Worm (Caenorhabditis elegans) whole organism, late embryonic: ENCODE measurements around the gene cpr-1.

Experiments used
- K02D7.2 ChIP-seq: sonication (generic microtip); optimal IDR thresholded peaks from 2 replicates; lab custom pipeline; 2017; ENCODE audit warnings: mild to moderate bottlenecking, missing genetic modification characterization, missing compliant biosample characterization
- ahr-1 ChIP-seq: sonication (generic microtip); optimal IDR thresholded peaks from 2 replicates; lab custom pipeline; 2016; ENCODE audit warnings: missing genetic modification characterization, missing compliant biosample characterization
- ama-1 ChIP-seq: fragments of 150-350 bp; optimal IDR thresholded peaks from 2 replicates; lab custom pipeline; 2014
- ceh-18 ChIP-seq: sonication (generic microtip); optimal IDR thresholded peaks from 2 replicates; lab custom pipeline; 2016; ENCODE audit warnings: missing genetic modification characterization, missing compliant biosample characterization
- ceh-2 ChIP-seq: sonication (generic microtip); optimal IDR thresholded peaks from 2 replicates; lab custom pipeline; 2016; ENCODE audit warnings: missing genotype, missing genetic modification characterization, missing compliant biosample characterization
- ceh-22 ChIP-seq: sonication (generic microtip); optimal IDR thresholded peaks from 2 replicates; lab custom pipeline; 2017; ENCODE audit warnings: missing biosample characterization, missing genetic modification characterization
- ceh-30 ChIP-seq: fragments of 150-350 bp; optimal IDR thresholded peaks from 2 replicates; lab custom pipeline; 2014; ENCODE audit warnings: missing biosample characterization, missing genetic modification characterization
- ceh-31 ChIP-seq: sonication (generic microtip); optimal IDR thresholded peaks from 2 replicates; lab custom pipeline; 2016; ENCODE audit warnings: missing genetic modification characterization, missing compliant biosample characterization
- ceh-48 ChIP-seq: sonication (generic microtip); optimal IDR thresholded peaks from 2 replicates; lab custom pipeline; 2016; ENCODE audit warnings: missing genetic modification characterization, inconsistent platforms, missing compliant biosample characterization
- ceh-9 ChIP-seq: sonication (generic microtip); optimal IDR thresholded peaks from 2 replicates; lab custom pipeline; 2016; ENCODE audit warnings: mild to moderate bottlenecking, missing genetic modification characterization, inconsistent platforms, missing compliant biosample characterization
- che-1 ChIP-seq: sonication (generic microtip); optimal IDR thresholded peaks from 2 replicates; lab custom pipeline; 2016; ENCODE audit warnings: mild to moderate bottlenecking, missing genetic modification characterization, missing compliant biosample characterization
- dve-1 ChIP-seq: sonication (generic microtip); optimal IDR thresholded peaks from 2 replicates; lab custom pipeline; 2017; ENCODE audit warnings: antibody characterized with exemption, mild to moderate bottlenecking, missing genetic modification characterization, missing compliant biosample characterization
- elt-2 ChIP-seq: sonication (generic microtip); optimal IDR thresholded peaks from 2 replicates; lab custom pipeline; 2016; ENCODE audit warnings: missing genetic modification reagents, missing genetic modification characterization, missing compliant biosample characterization
- eyg-1 ChIP-seq: sonication (generic microtip); optimal IDR thresholded peaks from 2 replicates; lab custom pipeline; 2016; ENCODE audit warnings: missing genotype, missing genetic modification characterization, missing compliant biosample characterization
- fax-1 ChIP-seq: sonication (generic microtip); optimal IDR thresholded peaks from 2 replicates; lab custom pipeline; 2016; ENCODE audit warnings: missing genotype, missing genetic modification characterization, missing compliant biosample characterization
- fkh-6 ChIP-seq: sonication (generic microtip); optimal IDR thresholded peaks from 2 replicates; lab custom pipeline; 2016; ENCODE audit warnings: missing genetic modification characterization, missing compliant biosample characterization
- gmeb-2 ChIP-seq: sonication (generic microtip); optimal IDR thresholded peaks from 2 replicates; lab custom pipeline; 2016; ENCODE audit warnings: missing genetic modification characterization, inconsistent platforms, missing compliant biosample characterization
- hlh-13 ChIP-seq: fragments of 200-800 bp; sonication (Bioruptor generic); optimal IDR thresholded peaks from 2 replicates; lab custom pipeline; 2018; ENCODE audit warnings: mild to moderate bottlenecking, missing genetic modification characterization, missing compliant biosample characterization
- hlh-15 ChIP-seq: sonication (generic microtip); optimal IDR thresholded peaks from 2 replicates; lab custom pipeline; 2016; ENCODE audit warnings: missing genetic modification characterization, missing compliant biosample characterization
- lim-6 ChIP-seq: sonication (generic microtip); optimal IDR thresholded peaks from 2 replicates; lab custom pipeline; 2016; ENCODE audit warnings: missing genetic modification characterization, missing compliant biosample characterization
- mec-3 ChIP-seq: sonication (generic microtip); optimal IDR thresholded peaks from 2 replicates; lab custom pipeline; 2016; ENCODE audit warnings: borderline replicate concordance, missing genetic modification characterization, missing compliant biosample characterization
- nfya-1 ChIP-seq: sonication (generic microtip); optimal IDR thresholded peaks from 2 replicates; lab custom pipeline; 2017; ENCODE audit warnings: missing genetic modification characterization, mild to moderate bottlenecking, missing compliant biosample characterization, antibody characterized with exemption, moderate library complexity
- nhr-232 ChIP-seq: sonication (generic microtip); optimal IDR thresholded peaks from 2 replicates; lab custom pipeline; 2016; ENCODE audit warnings: missing genetic modification characterization, missing compliant biosample characterization
- npax-4 ChIP-seq: sonication (generic microtip); optimal IDR thresholded peaks from 2 replicates; lab custom pipeline; 2016; ENCODE audit warnings: missing genetic modification characterization, missing compliant biosample characterization
- odd-2 ChIP-seq: sonication (generic microtip); optimal IDR thresholded peaks from 2 replicates; lab custom pipeline; 2017; ENCODE audit warnings: antibody characterized with exemption, mild to moderate bottlenecking, missing genetic modification characterization, missing compliant biosample characterization
- pag-3 ChIP-seq: sonication (generic microtip); optimal IDR thresholded peaks from 2 replicates; lab custom pipeline; 2016; ENCODE audit warnings: missing compliant biosample characterization, missing genetic modification characterization, borderline replicate concordance
- pax-1 ChIP-seq: fragments of 150-350 bp; optimal IDR thresholded peaks from 2 replicates; lab custom pipeline; 2014; ENCODE audit warnings: missing biosample characterization, missing genetic modification characterization
- pha-4 ChIP-seq: fragments of 150-350 bp; optimal IDR thresholded peaks from 2 replicates; lab custom pipeline; 2018; ENCODE audit warnings: missing biosample characterization, missing genetic modification reagents, missing genetic modification characterization
- pqm-1 ChIP-seq: sonication (generic microtip); optimal IDR thresholded peaks from 2 replicates; lab custom pipeline; 2016; ENCODE audit warnings: missing genetic modification characterization, missing compliant biosample characterization
- syd-9 ChIP-seq: sonication (generic microtip); optimal IDR thresholded peaks from 2 replicates; lab custom pipeline; 2016; ENCODE audit warnings: mild to moderate bottlenecking, missing genetic modification characterization, moderate library complexity, missing compliant biosample characterization
- tbx-2 ChIP-seq: sonication (generic microtip); optimal IDR thresholded peaks from 2 replicates; lab custom pipeline; 2016; ENCODE audit warnings: missing genetic modification characterization, missing compliant biosample characterization
- tbx-7 ChIP-seq: sonication (generic microtip); optimal IDR thresholded peaks from 2 replicates; lab custom pipeline; 2016; ENCODE audit warnings: missing genotype, missing genetic modification characterization, missing compliant biosample characterization
- zip-5 ChIP-seq: sonication (generic microtip); optimal IDR thresholded peaks from 2 replicates; lab custom pipeline; 2016; ENCODE audit warnings: missing genetic modification characterization, missing compliant biosample characterization

cpr-1 gene

ce11 chrV:12001747-12002456, 26.6 kb downstream of the cpr-1 start, which contains the start of gene gcy-33 (continued):
- TF ChIP-seq fkh-6 (tag; lab: Kevin White, UChicago) (peak; percentile 93), ceh-9 (tag; lab: Kevin White, UChicago) (peak; percentile 80), tbx-7 (peak; percentile 46), nfya-1 (peak; percentile 87), eyg-1 (tag; lab: Kevin White, UChicago) (peak; percentile 96), ceh-22 (tag; lab: Kevin White, UChicago) (no peak), ceh-18 (tag; lab: Kevin White, UChicago) (peak; percentile 93), ceh-31 (tag; lab: Kevin White, UChicago) (peak; percentile 91), ceh-30 (peak; percentile 27), nhr-232 (peak; percentile 94), mec-3 (tag; lab: Kevin White, UChicago) (peak; percentile 54), ceh-2 (tag; lab: Kevin White, UChicago) (peak; percentile 94), K02D7.2 (tag; lab: Kevin White, UChicago) (peak; percentile 88), ama-1 (lab: Kevin White, UChicago) (no peak), lim-6 (tag; lab: Kevin White, UChicago) (peak; percentile 68), hlh-15 (tag; lab: Kevin White, UChicago) (peak; percentile 95), ceh-48 (tag; lab: Kevin White, UChicago) (peak; percentile 88), npax-4 (tag; lab: Kevin White, UChicago) (peak; percentile 92), pqm-1 (tag; lab: Kevin White, UChicago) (peak; percentile 93)

- TF ChIP-seq elt-2 (tag; lab: Kevin White, UChicago) (peak; percentile 51), tbx-2 (tag; lab: Kevin White, UChicago) (no peak), ahr-1 (tag; lab: Kevin White, UChicago) (no peak)
- TF ChIP-seq, all 69 proteins: peak for 1
Observed at ce11 chrV:12002866-12003485, 27.6 kb downstream of the cpr-1 start, which contains the start of gene cpr-9. TSS of gene cpr-9 (plus strand) at chrV:12003053.

- TF ChIP-seq elt-2 (tag; lab: Kevin White, UChicago) (no peak), dve-1 (no peak), syd-9 (tag; lab: Kevin White, UChicago) (no peak), gmeb-2 (tag; lab: Kevin White, UChicago) (no peak), fax-1 (tag; lab: Kevin White, UChicago) (no peak), ceh-31 (tag; lab: Kevin White, UChicago) (no peak), ama-1 (lab: Kevin White, UChicago) (no peak), pag-3 (tag; lab: Kevin White, UChicago) (no peak), npax-4 (tag; lab: Kevin White, UChicago) (no peak), ahr-1 (tag; lab: Kevin White, UChicago) (no peak), zip-5 (tag; lab: Kevin White, UChicago) (no peak), odd-2 (tag; lab: Kevin White, UChicago) (no peak), che-1 (tag; lab: Kevin White, UChicago) (no peak), pax-1 (tag; lab: Kevin White, UChicago) (no peak), ceh-9 (tag; lab: Kevin White, UChicago) (no peak), ceh-18 (tag; lab: Kevin White, UChicago) (no peak)
Observed at ce11 chrV:12004501-12004940, 29.2 kb downstream of the cpr-1 start.

ce11 chrV:12006495-12006894, 31.1 kb downstream of the cpr-1 start, which contains the start of gene F57F5.3:
TSS of gene F57F5.3 (minus strand) at chrV:12006595.
- TF ChIP-seq hlh-15 (tag; lab: Kevin White, UChicago) (no peak), mec-3 (tag; lab: Kevin White, UChicago) (no peak), hlh-13 (GFP tag; lab: Kevin White, UChicago) (no peak), pha-4 (tag; lab: Kevin White, UChicago) (no peak)
- TF ChIP-seq, all 69 proteins: peak for 0
